Worm (Caenorhabditis elegans) whole organism, L4 larva: ENCODE measurements around the gene Y17G7B.12.

ENCODE experiments used
- F37D6.2 ChIP-seq: sonication (generic microtip); optimal IDR thresholded peaks from 2 replicates; lab custom pipeline; 2016; ENCODE audit warnings: mild to moderate bottlenecking, missing genetic modification characterization, missing compliant biosample characterization
- Y75B8A.6 ChIP-seq: fragments of 200-800 bp; sonication (Bioruptor generic); IDR thresholded peaks from 2 replicates; pipeline ENCODE4 v1.3.6; 2022; ENCODE audit warnings: missing genetic modification reagents, missing genetic modification characterization, missing compliant biosample characterization
- aha-1 ChIP-seq: fragments of 150-350 bp; peaks from one replicate; lab custom pipeline; 2014; ENCODE audit warnings: missing biosample characterization, missing genetic modification characterization
- ama-1 ChIP-seq: fragments of 150-350 bp; optimal IDR thresholded peaks from 2 replicates; lab custom pipeline; 2014; ENCODE audit warnings: inconsistent platforms, mixed read lengths
- arid-1 ChIP-seq: fragments of 200-800 bp; sonication (Bioruptor generic); conservative IDR thresholded peaks from 2 replicates; pipeline ENCODE4 v1.3.6; 2022; ENCODE audit warnings: missing genetic modification reagents, missing genetic modification characterization, missing compliant biosample characterization
- ceh-28 ChIP-seq: fragments of 150-350 bp; optimal IDR thresholded peaks from 2 replicates; lab custom pipeline; 2014; ENCODE audit warnings: missing biosample characterization, missing genetic modification reagents, missing genetic modification characterization
- ceh-32 ChIP-seq: sonication (generic microtip); optimal IDR thresholded peaks from 2 replicates; lab custom pipeline; 2016; ENCODE audit warnings: mild to moderate bottlenecking, missing genetic modification characterization, missing compliant biosample characterization; ENCODE audit not compliant: poor library complexity
- ceh-82 ChIP-seq: sonication (generic microtip); optimal IDR thresholded peaks from 2 replicates; lab custom pipeline; 2017; ENCODE audit warnings: missing biosample characterization, missing genetic modification characterization
- daf-16 ChIP-seq, 3 experiments: sonication (generic microtip); optimal IDR thresholded peaks; 2 replicates each; lab custom pipeline; 2016 to 2017; ENCODE audit warnings: missing genetic modification characterization in 3 of 3, missing genetic modification reagents in 3 of 3, mild to moderate bottlenecking in 2 of 3, missing compliant biosample characterization in 2 of 3, missing biosample characterization in 1 of 3, moderate library complexity in 1 of 3
- daf-19 ChIP-seq: fragments of 200-800 bp; sonication (Bioruptor generic); conservative IDR thresholded peaks from 2 replicates; pipeline ENCODE4 v1.3.6; 2022; ENCODE audit warnings: missing genetic modification characterization, missing compliant biosample characterization
- dmd-6 ChIP-seq: fragments of 200-800 bp; sonication (Bioruptor generic); IDR thresholded peaks from 2 replicates; pipeline ENCODE4 v1.3.6; 2022; ENCODE audit warnings: missing genetic modification reagents, missing genetic modification characterization, missing compliant biosample characterization
- dmd-9 ChIP-seq: fragments of 200-800 bp; sonication (Bioruptor generic); IDR thresholded peaks from 2 replicates; pipeline ENCODE4 v1.3.6; 2022; ENCODE audit warnings: missing genetic modification reagents, missing genetic modification characterization, missing compliant biosample characterization
- dve-1 ChIP-seq: sonication (generic microtip); optimal IDR thresholded peaks from 2 replicates; lab custom pipeline; 2017; ENCODE audit warnings: antibody characterized with exemption, mild to moderate bottlenecking, missing genetic modification characterization, missing compliant biosample characterization; ENCODE audit not compliant: insufficient read depth
- fkh-10 ChIP-seq: fragments of 150-350 bp; optimal IDR thresholded peaks from 2 replicates; lab custom pipeline; 2014; ENCODE audit warnings: missing biosample characterization, missing genetic modification reagents, missing genetic modification characterization
- fos-1 ChIP-seq: fragments of 150-350 bp; optimal IDR thresholded peaks from 2 replicates; lab custom pipeline; 2014; ENCODE audit warnings: missing biosample characterization, missing genetic modification characterization
- hif-1 ChIP-seq, 2 experiments: sonication (generic microtip); optimal IDR thresholded peaks; 2 replicates each; lab custom pipeline; 2016 to 2017; ENCODE audit warnings: missing compliant biosample characterization in 2 of 2, missing genetic modification characterization in 2 of 2, missing genetic modification reagents in 2 of 2, missing genotype in 2 of 2, mild to moderate bottlenecking in 1 of 2
- hlh-11 ChIP-seq: fragments of 200-800 bp; sonication (Bioruptor generic); optimal IDR thresholded peaks from 2 replicates; lab custom pipeline; 2018; ENCODE audit warnings: mild to moderate bottlenecking, missing genetic modification characterization, missing compliant biosample characterization
- hlh-30 ChIP-seq: sonication (generic microtip); optimal IDR thresholded peaks from 2 replicates; lab custom pipeline; 2017; ENCODE audit warnings: antibody characterized with exemption, mild to moderate bottlenecking, missing genetic modification characterization, missing compliant biosample characterization; ENCODE audit not compliant: insufficient read depth
- hmg-1.1 ChIP-seq: fragments of 200-800 bp; sonication (Bioruptor generic); IDR thresholded peaks from 2 replicates; pipeline ENCODE4 v1.3.6; 2022; ENCODE audit warnings: missing genetic modification reagents, missing genetic modification characterization, missing compliant biosample characterization
- jun-1 ChIP-seq: fragments of 150-350 bp; optimal IDR thresholded peaks from 2 replicates; lab custom pipeline; 2014; ENCODE audit warnings: missing biosample characterization, missing genetic modification reagents, missing genetic modification characterization
- lin-1 ChIP-seq: fragments of 200-800 bp; sonication (Bioruptor generic); IDR thresholded peaks from 2 replicates; pipeline ENCODE4 v1.3.6; 2022; ENCODE audit warnings: missing genetic modification reagents, missing genetic modification characterization, missing compliant biosample characterization
- lin-15B ChIP-seq: fragments of 150-350 bp; sonication (generic microtip); optimal IDR thresholded peaks from 3 replicates; lab custom pipeline; 2014; ENCODE audit warnings: missing biosample characterization, missing genetic modification characterization
- lin-29 ChIP-seq: fragments of 200-800 bp; sonication (Bioruptor generic); IDR thresholded peaks from 2 replicates; pipeline ENCODE4 v1.3.6; 2022; ENCODE audit warnings: missing genetic modification reagents, missing genetic modification characterization, missing compliant biosample characterization
- lin-38 ChIP-seq: fragments of 200-800 bp; sonication (Bioruptor generic); IDR thresholded peaks from 2 replicates; pipeline ENCODE4 v1.3.6; 2022; ENCODE audit warnings: missing genetic modification reagents, missing genetic modification characterization, missing compliant biosample characterization
- lir-3 ChIP-seq: sonication (generic microtip); optimal IDR thresholded peaks from 2 replicates; lab custom pipeline; 2016; ENCODE audit warnings: mild to moderate bottlenecking, missing genetic modification characterization, missing compliant biosample characterization
- lsy-2 ChIP-seq, 2 experiments: fragments of 150-350 bp in 1 of 2; sonication (generic microtip) in 1 of 2; optimal IDR thresholded peaks; 2 replicates each; lab custom pipeline; 2014 to 2017; ENCODE audit warnings: missing biosample characterization in 2 of 2, missing genetic modification characterization in 2 of 2
- madf-5 ChIP-seq, 2 experiments: fragments of 200-800 bp; sonication (Bioruptor generic); IDR thresholded peaks; 2 replicates each; pipeline ENCODE4 v1.3.6; 2022; ENCODE audit warnings: missing compliant biosample characterization in 2 of 2, missing genetic modification characterization in 2 of 2
- madf-9 ChIP-seq: fragments of 200-800 bp; sonication (Bioruptor generic); conservative IDR thresholded peaks from 2 replicates; pipeline ENCODE4 v1.3.6; 2022; ENCODE audit warnings: missing genetic modification reagents, missing genetic modification characterization, missing compliant biosample characterization
- mdl-1 ChIP-seq, 2 experiments: fragments of 150-350 bp in 1 of 2; sonication (generic microtip) in 1 of 2; optimal IDR thresholded peaks; 2 replicates each; lab custom pipeline; 2014 to 2017; ENCODE audit warnings: missing biosample characterization in 2 of 2, missing genetic modification characterization in 2 of 2
- mep-1 ChIP-seq: fragments of 150-350 bp; sonication (generic microtip); optimal IDR thresholded peaks from 3 replicates; lab custom pipeline; 2014; ENCODE audit warnings: missing biosample characterization, missing genetic modification characterization
- mxl-2 ChIP-seq: fragments of 200-800 bp; sonication (Bioruptor generic); conservative IDR thresholded peaks from 2 replicates; pipeline ENCODE4 v1.3.6; 2022; ENCODE audit warnings: missing genetic modification reagents, missing genetic modification characterization, missing compliant biosample characterization
- nhr-10 ChIP-seq: fragments of 150-350 bp; optimal IDR thresholded peaks from 2 replicates; lab custom pipeline; 2014; ENCODE audit warnings: missing biosample characterization, missing genetic modification characterization
- nhr-102 ChIP-seq: sonication (generic microtip); optimal IDR thresholded peaks from 2 replicates; lab custom pipeline; 2016; ENCODE audit warnings: mild to moderate bottlenecking, missing genetic modification characterization, moderate library complexity, missing compliant biosample characterization
- nhr-11 ChIP-seq: fragments of 150-350 bp; optimal IDR thresholded peaks from 2 replicates; lab custom pipeline; 2014; ENCODE audit warnings: missing biosample characterization, missing genetic modification characterization
- nhr-25 ChIP-seq: sonication (generic microtip); optimal IDR thresholded peaks from 2 replicates; lab custom pipeline; 2017; ENCODE audit warnings: missing genetic modification characterization, mild to moderate bottlenecking, missing compliant biosample characterization, antibody characterized with exemption, moderate library complexity, borderline replicate concordance; ENCODE audit not compliant: insufficient read depth
- nhr-28 ChIP-seq: fragments of 150-350 bp; optimal IDR thresholded peaks from 2 replicates; lab custom pipeline; 2014; ENCODE audit warnings: missing biosample characterization, missing genetic modification characterization
- nhr-42 ChIP-seq: fragments of 200-800 bp; sonication (Bioruptor generic); IDR thresholded peaks from 2 replicates; pipeline ENCODE4 v1.3.6; 2022; ENCODE audit warnings: missing genetic modification characterization, missing compliant biosample characterization
- nhr-48 ChIP-seq: sonication (generic microtip); optimal IDR thresholded peaks from 2 replicates; lab custom pipeline; 2016; ENCODE audit warnings: mild to moderate bottlenecking, missing genetic modification characterization, missing compliant biosample characterization
- nhr-77 ChIP-seq: fragments of 150-350 bp; optimal IDR thresholded peaks from 2 replicates; lab custom pipeline; 2014; ENCODE audit warnings: missing biosample characterization, missing genetic modification characterization
- pha-4 ChIP-seq, 2 experiments: fragments of 150-350 bp in 1 of 2; fragments of 200-800 bp in 1 of 2; sonication (Bioruptor generic) in 1 of 2; IDR thresholded peaks in 1 of 2; optimal IDR thresholded peaks in 1 of 2; 2 replicates each; pipeline versions ENCODE4 v1.3.6 to Lab custom; 2014 to 2022; ENCODE audit warnings: missing genetic modification characterization in 2 of 2, missing genetic modification reagents in 2 of 2, missing biosample characterization in 1 of 2, missing compliant biosample characterization in 1 of 2
- php-3 ChIP-seq: fragments of 200-800 bp; sonication (Bioruptor generic); IDR thresholded peaks from 2 replicates; pipeline ENCODE4 v1.3.6; 2022; ENCODE audit warnings: missing genetic modification reagents, missing genetic modification characterization, missing compliant biosample characterization
- pqm-1 ChIP-seq: sonication (generic microtip); optimal IDR thresholded peaks from 2 replicates; lab custom pipeline; 2017; ENCODE audit warnings: missing biosample characterization, missing genetic modification characterization
- snpc-1.2 ChIP-seq: fragments of 200-800 bp; sonication (Bioruptor generic); IDR thresholded peaks from 2 replicates; pipeline ENCODE4 v1.3.6; 2022; ENCODE audit warnings: missing genetic modification reagents, missing genetic modification characterization, missing compliant biosample characterization
- snpc-4 ChIP-seq: fragments of 150-350 bp; optimal IDR thresholded peaks from 2 replicates; lab custom pipeline; 2014; ENCODE audit warnings: missing biosample characterization, missing genetic modification characterization
- spr-1 ChIP-seq: sonication (generic microtip); optimal IDR thresholded peaks from 2 replicates; lab custom pipeline; 2016; ENCODE audit warnings: mild to moderate bottlenecking, missing genetic modification characterization, missing compliant biosample characterization
- unc-62 ChIP-seq, 3 experiments: fragments of 150-350 bp in 1 of 3; sonication (generic microtip); optimal IDR thresholded peaks in 2 of 3; peaks in 1 of 3; 1 replicate in 1 of 3; 2 replicates in 2 of 3; lab custom pipeline; 2014 to 2017; ENCODE audit warnings: missing biosample characterization in 3 of 3, missing genetic modification characterization in 3 of 3, missing genetic modification reagents in 3 of 3, missing genotype in 1 of 3
- vab-7 ChIP-seq: fragments of 200-800 bp; sonication (Bioruptor generic); IDR thresholded peaks from 2 replicates; pipeline ENCODE4 v1.3.6; 2022; ENCODE audit warnings: missing genetic modification reagents, missing genetic modification characterization, missing compliant biosample characterization
- zag-1 ChIP-seq: fragments of 150-350 bp; optimal IDR thresholded peaks from 2 replicates; lab custom pipeline; 2014; ENCODE audit warnings: missing biosample characterization, missing genetic modification characterization
- zip-11 ChIP-seq: fragments of 200-800 bp; sonication (Bioruptor generic); IDR thresholded peaks from 2 replicates; pipeline ENCODE4 v1.3.6; 2022; ENCODE audit warnings: missing genetic modification characterization, missing compliant biosample characterization
- zip-2 ChIP-seq: fragments of 150-350 bp; optimal IDR thresholded peaks from 2 replicates; lab custom pipeline; 2014; ENCODE audit warnings: missing biosample characterization, missing genetic modification characterization

Y17G7B.12 gene

ce11 chrII:12040167-12040566 is 16.5 kb downstream of the Y17G7B.12 start:
- TF ChIP-seq nhr-42 (GFP tag; lab: Robert Waterston, UW) (no peak), unc-62 (GFP tag; optimal IDR thresholded peaks at IDR 0.05 in 1 of 2; lab: Kevin White, UChicago) (peak in 1 of 2 experiments; percentile 63), unc-62 (tag; optimal IDR thresholded peaks at IDR 0.05; lab: Kevin White, UChicago) (no peak), hif-1 (tag; optimal IDR thresholded peaks at IDR 0.05; lab: Kevin White, UChicago) (peak; percentile 91 to 100), nhr-25 (tag; lab: Kevin White, UChicago) (peak; percentile 22), jun-1 (no peak), daf-19 (GFP tag; lab: Robert Waterston, UW) (no peak), ceh-82 (tag; lab: Kevin White, UChicago) (no peak), nhr-28 (tag; lab: Kevin White, UChicago) (peak; percentile 97), nhr-11 (tag; lab: Kevin White, UChicago) (peak; percentile 48), hlh-30 (tag; lab: Kevin White, UChicago) (peak; percentile 40), arid-1 (GFP tag; lab: Robert Waterston, UW) (peak; percentile 44; the same call in 1 of the 2 replicates), zip-2 (tag; lab: Kevin White, UChicago) (no peak), fos-1 (no peak), lin-38 (peak; percentile 49; the same call in 1 of the 2 replicates), Y75B8A.6 (GFP tag; lab: Robert Waterston, UW) (no peak), snpc-4 (no peak), fkh-10 (no peak), zip-11 (no peak), nhr-48 (tag; lab: Kevin White, UChicago) (peak; percentile 54), mep-1 (tag; lab: Kevin White, UChicago) (peak; percentile 58), snpc-1.2 (GFP tag; lab: Robert Waterston, UW) (no peak), lin-29 (GFP tag; lab: Robert Waterston, UW) (no peak), F37D6.2 (tag; lab: Kevin White, UChicago) (no peak), mdl-1 (tag; optimal IDR thresholded peaks at IDR 0.05; lab: Kevin White, UChicago) (peak in 1 of 2 experiments; percentile 68), dmd-9 (no peak), hlh-11 (peak; percentile 85), php-3 (no peak), nhr-10 (tag; lab: Kevin White, UChicago) (no peak), lir-3 (tag; lab: Kevin White, UChicago) (no peak), pqm-1 (tag; lab: Kevin White, UChicago) (peak; percentile 82), daf-16 (GFP tag; optimal IDR thresholded peaks at IDR 0.05; lab: Kevin White, UChicago) (no peak), daf-16 (tag; optimal IDR thresholded peaks at IDR 0.05; lab: Kevin White, UChicago) (peak; percentile 96), vab-7 (GFP tag; lab: Robert Waterston, UW) (no peak), mxl-2 (GFP tag; lab: Robert Waterston, UW) (no peak), madf-9 (no peak), nhr-77 (tag; lab: Kevin White, UChicago) (peak; percentile 81), ama-1 (lab: Kevin White, UChicago) (no peak), ceh-28 (tag; lab: Kevin White, UChicago) (no peak), dmd-6 (GFP tag; lab: Robert Waterston, UW) (peak; percentile 81), dve-1 (tag; lab: Kevin White, UChicago) (peak; percentile 87), nhr-102 (peak; percentile 1), lin-15B (no peak), aha-1 (peak; percentile 100), ceh-32 (no peak), lin-1 (GFP tag; lab: Robert Waterston, UW) (peak; percentile 45; the same call in 1 of the 2 replicates), pha-4 (GFP tag; IDR thresholded peaks at IDR 0.05; lab: Robert Waterston, UW) (no peak), pha-4 (tag; optimal IDR thresholded peaks at IDR 0.05; lab: Kevin White, UChicago) (no peak), madf-5 (GFP tag; IDR thresholded peaks at IDR 0.05; lab: Robert Waterston, UW) (no peak), lsy-2 (tag; optimal IDR thresholded peaks at IDR 0.05; lab: Kevin White, UChicago) (peak in 1 of 2 experiments; percentile 77), hmg-1.1 (GFP tag; lab: Robert Waterston, UW) (peak; percentile 77), zag-1 (tag; lab: Kevin White, UChicago) (no peak), spr-1 (tag; lab: Kevin White, UChicago) (no peak)
